Worm (Caenorhabditis elegans): ENCODE results near the gene glr-1.

The glr-1 gene

ce11 chrIII:8598961-8599360 is 10.5 kb upstream of the glr-1 start (continued):
- TF ChIP-seq hlh-17 (GFP tag; optimal IDR thresholded peaks at IDR 0.05; ENCODE audit: borderline replicate concordance) (no peak), elt-3 (tag; optimal IDR thresholded peaks at IDR 0.05) (peak in 1 of 6 experiments; percentile 59), dpl-1 (GFP tag; optimal IDR thresholded peaks at IDR 0.05) (peak in 1 of 3 experiments; percentile 8), jun-1 (tag; optimal IDR thresholded peaks at IDR 0.05) (no peak), nhr-28 (tag; optimal IDR thresholded peaks at IDR 0.05) (no peak)

ce11 chrIII:8597770-8598169 is 9.3 kb upstream of the glr-1 start, which contains the start of gene ztf-30:
TSS of gene ztf-30 (minus strand) at chrIII:8597870.
- TF ChIP-seq dsc-1 (tag; optimal IDR thresholded peaks at IDR 0.05): peak; percentile 24
- no peak for TF ChIP-seq hlh-17 (GFP tag; optimal IDR thresholded peaks at IDR 0.05; ENCODE audit: borderline replicate concordance)
- TF ChIP-seq efl-3 (GFP tag; optimal IDR thresholded peaks at IDR 0.05): no peak
- TF ChIP-seq ceh-88 (GFP tag; IDR thresholded peaks at IDR 0.05): no peak
- TF ChIP-seq hpl-2 (GFP tag; optimal IDR thresholded peaks at IDR 0.05): no peak
- no peak for TF ChIP-seq egl-27 (tag; optimal IDR thresholded peaks at IDR 0.05)

ce11 chrIII:8596692-8597091 is 8.2 kb upstream of the glr-1 start:
- TF ChIP-seq nhr-85 (tag): no peak
- TF ChIP-seq blmp-1 (tag; optimal IDR thresholded peaks at IDR 0.05): peak; percentile 97

ce11 chrIII:8594088-8594487 is 5.6 kb upstream of the glr-1 start:
- TF ChIP-seq aly-2 (tag; optimal IDR thresholded peaks at IDR 0.05) (no peak), efl-1 (optimal IDR thresholded peaks at IDR 0.05) (no peak), efl-1 (GFP tag; optimal IDR thresholded peaks at IDR 0.05 in 1 of 2) (no peak), elt-2 (tag; optimal IDR thresholded peaks at IDR 0.05) (peak; percentile 75), lin-14 (GFP tag; optimal IDR thresholded peaks at IDR 0.05) (peak; percentile 7), egl-13 (tag; optimal IDR thresholded peaks at IDR 0.05) (no peak), nhr-47 (tag; optimal IDR thresholded peaks at IDR 0.05) (no peak), swsn-7 (tag; optimal IDR thresholded peaks at IDR 0.05) (no peak), hlh-4 (tag; optimal IDR thresholded peaks at IDR 0.05) (no peak), ceh-63 (GFP tag; optimal IDR thresholded peaks at IDR 0.05) (no peak), F16B12.6 (tag; optimal IDR thresholded peaks at IDR 0.05) (no peak), sptf-1 (tag; optimal IDR thresholded peaks at IDR 0.05) (no peak), nhr-84 (tag; optimal IDR thresholded peaks at IDR 0.05) (no peak), fkh-4 (tag; optimal IDR thresholded peaks at IDR 0.05; ENCODE audit: borderline replicate concordance) (no peak), rnt-1 (tag; optimal IDR thresholded peaks at IDR 0.05) (no peak), ceh-82 (tag; optimal IDR thresholded peaks at IDR 0.05) (no peak)

ce11 chrIII:8593620-8594019 is 5.2 kb upstream of the glr-1 start, which contains the start of gene C06E1.7:
TSS of gene C06E1.7 (minus strand) at chrIII:8593720.
- no peak for TF ChIP-seq aha-1 (tag; optimal IDR thresholded peaks at IDR 0.05)
- TF ChIP-seq hlh-4 (tag; optimal IDR thresholded peaks at IDR 0.05): no peak
- TF ChIP-seq alr-1 (tag; optimal IDR thresholded peaks at IDR 0.05; ENCODE audit: borderline replicate concordance): no peak
- no peak for TF ChIP-seq ceh-82 (tag; optimal IDR thresholded peaks at IDR 0.05)
- TF ChIP-seq dsc-1 (tag; optimal IDR thresholded peaks at IDR 0.05): no peak
- TF ChIP-seq mdl-1 (tag; optimal IDR thresholded peaks at IDR 0.05): no peak
- TF ChIP-seq xbp-1 (tag; optimal IDR thresholded peaks at IDR 0.05): no peak
- no peak for TF ChIP-seq irx-1 (tag; optimal IDR thresholded peaks at IDR 0.05)
- no peak for TF ChIP-seq lin-35 (GFP tag; optimal IDR thresholded peaks at IDR 0.05)
- TF ChIP-seq efl-3 (GFP tag; optimal IDR thresholded peaks at IDR 0.05): no peak
- no peak for TF ChIP-seq ztf-4 (tag; optimal IDR thresholded peaks at IDR 0.05)
- TF ChIP-seq nhr-76 (tag; optimal IDR thresholded peaks at IDR 0.05): no peak
- TF ChIP-seq mef-2 (tag; optimal IDR thresholded peaks at IDR 0.05): no peak
- no peak for TF ChIP-seq snpc-4 (tag; optimal IDR thresholded peaks at IDR 0.05)
- TF ChIP-seq skn-1 (tag; optimal IDR thresholded peaks at IDR 0.05): no peak
- no peak for TF ChIP-seq unc-86 (tag; optimal IDR thresholded peaks at IDR 0.05)
- no peak for TF ChIP-seq aly-2 (tag; optimal IDR thresholded peaks at IDR 0.05)
- no peak for TF ChIP-seq C16A3.4 (tag; optimal IDR thresholded peaks at IDR 0.05)

Measured in whole organism, L1 larva.